Worm (Caenorhabditis elegans) whole organism, early embryonic: ENCODE data around the gene dsc-4.

ENCODE experiments used
- B0310.2 ChIP-seq: sonication (generic microtip); optimal IDR thresholded peaks from 2 replicates; lab custom pipeline; 2016; ENCODE audit warnings: mild to moderate bottlenecking, missing genetic modification characterization, missing compliant biosample characterization
- F13C5.2 ChIP-seq: sonication (generic microtip); optimal IDR thresholded peaks from 2 replicates; lab custom pipeline; 2017; ENCODE audit warnings: mild to moderate bottlenecking, missing genetic modification characterization, inconsistent platforms, missing compliant biosample characterization
- ama-1 ChIP-seq: fragments of 150-350 bp; optimal IDR thresholded peaks from 2 replicates; lab custom pipeline; 2014
- ceh-13 ChIP-seq: fragments of 200-800 bp; sonication (Bioruptor generic); optimal IDR thresholded peaks from 2 replicates; lab custom pipeline; 2018; ENCODE audit warnings: mild to moderate bottlenecking, missing genetic modification characterization, missing compliant biosample characterization
- ceh-36 ChIP-seq: sonication (generic microtip); optimal IDR thresholded peaks from 2 replicates; lab custom pipeline; 2016; ENCODE audit warnings: missing genetic modification characterization, inconsistent platforms, missing compliant biosample characterization
- ets-7 ChIP-seq: sonication (generic microtip); optimal IDR thresholded peaks from 2 replicates; lab custom pipeline; 2016; ENCODE audit warnings: missing genotype, missing genetic modification characterization, missing compliant biosample characterization
- flt-1 ChIP-seq: fragments of 200-800 bp; sonication (Bioruptor generic); IDR thresholded peaks from 2 replicates; pipeline ENCODE4 v1.3.6; 2022; ENCODE audit warnings: missing genetic modification characterization, missing compliant biosample characterization
- hmbx-1 ChIP-seq: sonication (generic microtip); optimal IDR thresholded peaks from 2 replicates; lab custom pipeline; 2016; ENCODE audit warnings: mild to moderate bottlenecking, missing genetic modification characterization, missing compliant biosample characterization
- hmg-4 ChIP-seq: fragments of 200-800 bp; sonication (Bioruptor generic); optimal IDR thresholded peaks from 2 replicates; lab custom pipeline; 2018; ENCODE audit warnings: mild to moderate bottlenecking, missing genetic modification characterization, missing compliant biosample characterization
- pes-1 ChIP-seq: fragments of 200-800 bp; sonication (Bioruptor generic); IDR thresholded peaks from 2 replicates; pipeline ENCODE4 v1.3.6; 2022; ENCODE audit warnings: missing genetic modification reagents, missing genetic modification characterization, missing compliant biosample characterization
- scrt-1 ChIP-seq: fragments of 200-800 bp; sonication (Bioruptor generic); IDR thresholded peaks from 2 replicates; pipeline ENCODE4 v1.3.6; 2022; ENCODE audit warnings: missing genetic modification characterization, missing compliant biosample characterization
- sea-1 ChIP-seq: fragments of 200-800 bp; sonication (Bioruptor generic); conservative IDR thresholded peaks from 2 replicates; pipeline ENCODE4 v1.3.6; 2022; ENCODE audit warnings: missing genetic modification characterization, missing compliant biosample characterization
- tbx-37 ChIP-seq: fragments of 200-800 bp; sonication (Bioruptor generic); conservative IDR thresholded peaks from 2 replicates; pipeline ENCODE4 v1.3.6; 2022; ENCODE audit warnings: missing genetic modification reagents, missing genetic modification characterization, missing compliant biosample characterization
- tra-4 ChIP-seq: sonication (generic microtip); optimal IDR thresholded peaks from 2 replicates; lab custom pipeline; 2017; ENCODE audit warnings: missing genetic modification characterization, missing compliant biosample characterization

DNA sequence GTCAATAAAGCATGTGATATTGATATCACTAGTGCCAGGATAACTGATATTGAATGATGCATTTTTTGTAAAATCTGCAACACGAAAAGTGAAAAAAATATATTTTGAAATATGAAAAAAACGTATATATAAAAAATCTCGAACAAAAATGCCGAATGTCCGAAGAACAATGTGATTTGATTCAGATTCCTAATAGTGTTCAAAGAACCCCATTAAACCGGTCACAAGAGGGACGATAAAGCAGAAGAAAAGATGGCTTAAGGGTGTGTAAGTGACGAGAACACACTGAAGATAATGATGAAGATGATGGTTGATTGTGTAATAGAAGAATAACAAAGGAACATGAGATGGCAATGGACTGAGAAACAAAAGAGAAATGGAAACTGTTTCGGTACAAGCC is 32.3 kb downstream of the dsc-4 start, which contains the start of gene T21D12.14:
- no peak for TF ChIP-seq tra-4 (tag; lab: Kevin White, UChicago)
- no peak for TF ChIP-seq ama-1 (lab: Kevin White, UChicago)
- no peak for TF ChIP-seq ceh-36 (tag; lab: Kevin White, UChicago)
- TF ChIP-seq tbx-37 (GFP tag; lab: Robert Waterston, UW), result no peak
- no peak for TF ChIP-seq B0310.2 (tag; lab: Kevin White, UChicago)
- no peak for TF ChIP-seq ets-7 (tag; lab: Kevin White, UChicago)
- TF ChIP-seq scrt-1 (GFP tag; lab: Robert Waterston, UW), result no peak
- TF ChIP-seq F13C5.2, result no peak
- TF ChIP-seq flt-1 (GFP tag; lab: Robert Waterston, UW), result no peak
- TF ChIP-seq ceh-13 (GFP tag; lab: Kevin White, UChicago), result no peak
- no peak for TF ChIP-seq hmg-4 (GFP tag; lab: Kevin White, UChicago)
- no peak for TF ChIP-seq sea-1
- TF ChIP-seq pes-1 (GFP tag; lab: Robert Waterston, UW), result no peak
- TF ChIP-seq hmbx-1 (tag; lab: Kevin White, UChicago), result no peak
